Worm (Caenorhabditis elegans) whole organism, L2 larva: ENCODE data around the gene str-185.

Experiments
- C34F6.9 ChIP-seq: fragments of 150-350 bp; optimal IDR thresholded peaks from 2 replicates; lab custom pipeline; 2014; ENCODE audit warnings: missing biosample characterization, missing genetic modification characterization
- F13H6.1 ChIP-seq: sonication (generic microtip); optimal IDR thresholded peaks from 2 replicates; lab custom pipeline; 2016; ENCODE audit warnings: missing genetic modification characterization, missing compliant biosample characterization
- R02D3.7 ChIP-seq: fragments of 150-350 bp; optimal IDR thresholded peaks from 2 replicates; lab custom pipeline; 2014; ENCODE audit warnings: missing biosample characterization, missing genetic modification characterization
- Y55F3AM.14 ChIP-seq: fragments of 200-800 bp; sonication (Bioruptor generic); optimal IDR thresholded peaks from 2 replicates; lab custom pipeline; 2018; ENCODE audit warnings: mild to moderate bottlenecking, missing genetic modification characterization, missing compliant biosample characterization
- aly-2 ChIP-seq: fragments of 150-350 bp; optimal IDR thresholded peaks from 2 replicates; lab custom pipeline; 2014; ENCODE audit warnings: missing biosample characterization, missing genetic modification characterization
- ceh-16 ChIP-seq: fragments of 150-350 bp; optimal IDR thresholded peaks from 2 replicates; lab custom pipeline; 2014; ENCODE audit warnings: missing biosample characterization, missing genetic modification characterization
- ceh-82 ChIP-seq: fragments of 150-350 bp; optimal IDR thresholded peaks from 2 replicates; lab custom pipeline; 2014; ENCODE audit warnings: missing biosample characterization, missing genetic modification characterization
- crh-2 ChIP-seq: sonication (generic microtip); optimal IDR thresholded peaks from 2 replicates; lab custom pipeline; 2017; ENCODE audit warnings: missing biosample characterization, missing genetic modification characterization
- dmd-4 ChIP-seq: sonication (generic microtip); optimal IDR thresholded peaks from 2 replicates; lab custom pipeline; 2017; ENCODE audit warnings: missing biosample characterization, missing genetic modification characterization
- elt-1 ChIP-seq: fragments of 150-350 bp; optimal IDR thresholded peaks from 2 replicates; lab custom pipeline; 2014; ENCODE audit warnings: missing biosample characterization, missing genetic modification characterization
- elt-3 ChIP-seq: sonication (generic microtip); optimal IDR thresholded peaks from 2 replicates; lab custom pipeline; 2017; ENCODE audit warnings: missing biosample characterization, missing genetic modification characterization
- fos-1 ChIP-seq: fragments of 150-350 bp; optimal IDR thresholded peaks from 2 replicates; lab custom pipeline; 2014; ENCODE audit warnings: missing biosample characterization, missing genetic modification characterization
- gmeb-1 ChIP-seq: fragments of 150-350 bp; optimal IDR thresholded peaks from 2 replicates; lab custom pipeline; 2014; ENCODE audit warnings: missing biosample characterization, missing genetic modification characterization
- lin-13 ChIP-seq: fragments of 150-350 bp; optimal IDR thresholded peaks from 2 replicates; lab custom pipeline; 2014; ENCODE audit warnings: missing biosample characterization, missing genetic modification reagents, missing genetic modification characterization
- lsy-2 ChIP-seq, 2 experiments: fragments of 150-350 bp in 1 of 2; sonication (generic microtip) in 1 of 2; optimal IDR thresholded peaks; 2 replicates each; lab custom pipeline; 2014 to 2017; ENCODE audit warnings: missing biosample characterization in 2 of 2, missing genetic modification characterization in 2 of 2
- mbf-1 ChIP-seq: sonication (generic microtip); optimal IDR thresholded peaks from 2 replicates; lab custom pipeline; 2017; ENCODE audit warnings: missing biosample characterization, missing genetic modification characterization
- mdl-1 ChIP-seq, 2 experiments: fragments of 150-350 bp in 1 of 2; sonication (generic microtip) in 1 of 2; optimal IDR thresholded peaks; 2 replicates each; lab custom pipeline; 2017; ENCODE audit warnings: missing biosample characterization in 2 of 2, missing genetic modification characterization in 2 of 2
- nhr-10 ChIP-seq: sonication (generic microtip); optimal IDR thresholded peaks from 2 replicates; lab custom pipeline; 2017; ENCODE audit warnings: missing biosample characterization, missing genetic modification characterization
- nhr-11 ChIP-seq: fragments of 150-350 bp; optimal IDR thresholded peaks from 2 replicates; lab custom pipeline; 2014; ENCODE audit warnings: missing biosample characterization, missing genetic modification characterization
- nhr-129 ChIP-seq: fragments of 150-350 bp; optimal IDR thresholded peaks from 2 replicates; lab custom pipeline; 2014; ENCODE audit warnings: missing biosample characterization, missing genetic modification characterization
- nhr-21 ChIP-seq: fragments of 150-350 bp; optimal IDR thresholded peaks from 2 replicates; lab custom pipeline; 2014; ENCODE audit warnings: missing biosample characterization, missing genetic modification characterization
- nhr-237 ChIP-seq: fragments of 150-350 bp; optimal IDR thresholded peaks from 2 replicates; lab custom pipeline; 2014; ENCODE audit warnings: missing biosample characterization, missing genetic modification characterization
- nhr-25 ChIP-seq: fragments of 150-350 bp; sonication (generic microtip); optimal IDR thresholded peaks from 3 replicates; lab custom pipeline; 2014; ENCODE audit warnings: missing biosample characterization, missing genetic modification characterization
- nhr-6 ChIP-seq: fragments of 150-350 bp; optimal IDR thresholded peaks from 2 replicates; lab custom pipeline; 2014; ENCODE audit warnings: missing biosample characterization, missing genetic modification characterization
- nhr-77 ChIP-seq: fragments of 150-350 bp; optimal IDR thresholded peaks from 2 replicates; lab custom pipeline; 2014; ENCODE audit warnings: missing biosample characterization, missing genetic modification characterization
- sem-4 ChIP-seq: fragments of 150-350 bp; optimal IDR thresholded peaks from 2 replicates; lab custom pipeline; 2014; ENCODE audit warnings: missing biosample characterization, missing genetic modification reagents, missing genetic modification characterization
- sma-3 ChIP-seq: sonication (generic microtip); optimal IDR thresholded peaks from 2 replicates; lab custom pipeline; 2016; ENCODE audit warnings: missing genetic modification reagents, missing genetic modification characterization, missing compliant biosample characterization
- sma-9 ChIP-seq, 2 experiments: fragments of 150-350 bp in 1 of 2; sonication (generic microtip) in 1 of 2; optimal IDR thresholded peaks; 2 replicates each; lab custom pipeline; 2014 to 2016; ENCODE audit warnings: missing genetic modification characterization in 2 of 2, mild to moderate bottlenecking in 1 of 2, missing biosample characterization in 1 of 2, missing compliant biosample characterization in 1 of 2, missing genetic modification reagents in 1 of 2, moderate library complexity in 1 of 2
- unc-39 ChIP-seq: fragments of 150-350 bp; optimal IDR thresholded peaks from 2 replicates; lab custom pipeline; 2014; ENCODE audit warnings: missing biosample characterization, missing genetic modification characterization
- unc-55 ChIP-seq: fragments of 150-350 bp; sonication (generic microtip); optimal IDR thresholded peaks from 3 replicates; lab custom pipeline; 2014; ENCODE audit warnings: missing biosample characterization, missing genetic modification reagents, missing genetic modification characterization
- unc-62 ChIP-seq: fragments of 150-350 bp; optimal IDR thresholded peaks from 2 replicates; lab custom pipeline; 2014; ENCODE audit warnings: missing biosample characterization, missing genetic modification reagents, missing genetic modification characterization
- zag-1 ChIP-seq: fragments of 150-350 bp; optimal IDR thresholded peaks from 2 replicates; lab custom pipeline; 2014; ENCODE audit warnings: missing biosample characterization, missing genetic modification characterization
- ztf-1 ChIP-seq: fragments of 200-800 bp; sonication (Bioruptor generic); conservative IDR thresholded peaks from 2 replicates; pipeline ENCODE4 v1.3.6; 2022; ENCODE audit warnings: missing genetic modification characterization, missing compliant biosample characterization
- ztf-4 ChIP-seq: fragments of 150-350 bp; optimal IDR thresholded peaks from 2 replicates; lab custom pipeline; 2014; ENCODE audit warnings: missing biosample characterization, missing genetic modification characterization

Gene str-185

ce11 chrIV:4406054-4406539, 23.7 kb downstream of the str-185 start (continued):
- TF ChIP-seq C34F6.9 (tag; lab: Kevin White, UChicago) (peak; percentile 76), nhr-129 (tag; lab: Kevin White, UChicago) (peak; percentile 85), unc-39 (tag; lab: Kevin White, UChicago) (no peak), dmd-4 (no peak), R02D3.7 (tag; lab: Kevin White, UChicago) (no peak), nhr-10 (tag; lab: Kevin White, UChicago) (no peak), unc-55 (peak; percentile 89), ztf-1 (GFP tag; lab: Robert Waterston, UW) (no peak), elt-1 (tag; lab: Kevin White, UChicago) (no peak), nhr-237 (tag; lab: Kevin White, UChicago) (no peak), mdl-1 (tag; optimal IDR thresholded peaks at IDR 0.05; lab: Kevin White, UChicago) (no peak), elt-3 (tag; lab: Kevin White, UChicago) (no peak), sem-4 (tag; lab: Kevin White, UChicago) (no peak), gmeb-1 (tag; lab: Kevin White, UChicago) (peak; percentile 19), crh-2 (peak; percentile 21), mbf-1 (no peak), nhr-6 (peak; percentile 38), sma-9 (GFP tag; optimal IDR thresholded peaks at IDR 0.05; lab: Kevin White, UChicago) (peak; percentile 63), sma-9 (tag; optimal IDR thresholded peaks at IDR 0.05; lab: Kevin White, UChicago) (no peak), ceh-82 (tag; lab: Kevin White, UChicago) (no peak), sma-3 (GFP tag; lab: Kevin White, UChicago) (peak; percentile 63)

DNA sequence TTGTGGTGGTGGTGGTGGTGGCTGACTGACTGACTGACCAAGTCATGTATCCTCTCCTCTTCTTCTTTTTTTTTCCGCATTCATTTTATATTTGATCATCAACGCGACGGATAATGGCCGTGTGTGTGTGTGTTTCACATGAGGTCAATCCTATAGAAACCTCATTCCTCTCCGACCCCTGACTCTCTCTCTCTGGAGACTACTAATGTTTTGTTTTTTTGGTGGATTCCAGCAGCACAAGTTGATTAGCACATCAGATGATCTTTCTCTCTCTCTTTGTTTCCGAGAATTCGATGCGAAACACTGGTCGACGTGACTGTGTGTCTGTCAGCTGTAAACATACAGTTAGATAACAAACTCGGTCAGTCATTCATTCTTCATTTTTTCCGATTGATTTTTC, 24.7 kb downstream of the str-185 start, which contains the start of gene Y24D9A.7:
Y24D9A.7 (minus strand) TSS at position 46 of the 400 bp plus-strand sequence.
- peak; percentile 29 for TF ChIP-seq nhr-21 (tag; lab: Kevin White, UChicago)
- peak; percentile 17 for TF ChIP-seq gmeb-1 (tag; lab: Kevin White, UChicago)
- TF ChIP-seq nhr-129 (tag; lab: Kevin White, UChicago), result peak; percentile 74
- peak; percentile 3 for TF ChIP-seq ztf-4 (tag; lab: Kevin White, UChicago)
- 0 out of 2 replicates have a peak, but pooled peaks have one; percentile 67 for TF ChIP-seq ztf-1 (GFP tag; lab: Robert Waterston, UW)
- TF ChIP-seq sma-3 (GFP tag; lab: Kevin White, UChicago), result no peak
- TF ChIP-seq fos-1 (tag; lab: Kevin White, UChicago), result peak; percentile 48
- peak; percentile 55 for TF ChIP-seq crh-2
- peak; percentile 13 for TF ChIP-seq F13H6.1 (tag; lab: Kevin White, UChicago)
- TF ChIP-seq lsy-2 (tag; optimal IDR thresholded peaks at IDR 0.05; lab: Kevin White, UChicago), result peak in 1 of 2 experiments; percentile 8
- no peak for TF ChIP-seq nhr-77
- no peak for TF ChIP-seq ceh-16 (tag; lab: Kevin White, UChicago)
- TF ChIP-seq sma-9 (GFP tag; optimal IDR thresholded peaks at IDR 0.05; lab: Kevin White, UChicago), result peak; percentile 52
- no peak for TF ChIP-seq sma-9 (tag; optimal IDR thresholded peaks at IDR 0.05; lab: Kevin White, UChicago)

ce11 chrIV:4403870-4404269, 25.9 kb downstream of the str-185 start:
- TF ChIP-seq nhr-129 (tag; lab: Kevin White, UChicago), result peak; percentile 16
- peak; percentile 36 for TF ChIP-seq C34F6.9 (tag; lab: Kevin White, UChicago)
- no peak for TF ChIP-seq ceh-16 (tag; lab: Kevin White, UChicago)
- TF ChIP-seq, all 48 proteins: peak for 2

- TF ChIP-seq ztf-4 (tag; lab: Kevin White, UChicago) (peak; percentile 24), elt-3 (tag; lab: Kevin White, UChicago) (no peak), ceh-82 (tag; lab: Kevin White, UChicago) (no peak), nhr-25 (tag; lab: Kevin White, UChicago) (peak; percentile 77), nhr-11 (tag; lab: Kevin White, UChicago) (no peak), lsy-2 (tag; optimal IDR thresholded peaks at IDR 0.05; lab: Kevin White, UChicago) (peak in 1 of 2 experiments; percentile 47), crh-2 (peak; percentile 23), C34F6.9 (tag; lab: Kevin White, UChicago) (peak; percentile 20), gmeb-1 (tag; lab: Kevin White, UChicago) (peak; percentile 39), sem-4 (tag; lab: Kevin White, UChicago) (no peak), aly-2 (no peak), Y55F3AM.14 (GFP tag; lab: Kevin White, UChicago) (no peak), ceh-16 (tag; lab: Kevin White, UChicago) (peak; percentile 83), unc-55 (no peak), sma-3 (GFP tag; lab: Kevin White, UChicago) (peak; percentile 84), sma-9 (GFP tag; optimal IDR thresholded peaks at IDR 0.05; lab: Kevin White, UChicago) (peak; percentile 75), sma-9 (tag; optimal IDR thresholded peaks at IDR 0.05; lab: Kevin White, UChicago) (no peak), lin-13 (GFP tag; lab: Kevin White, UChicago) (no peak), dmd-4 (no peak), unc-62 (GFP tag; lab: Kevin White, UChicago) (no peak), nhr-129 (tag; lab: Kevin White, UChicago) (peak; percentile 71), nhr-6 (peak; percentile 9), zag-1 (no peak), elt-1 (tag; lab: Kevin White, UChicago) (no peak), nhr-21 (tag; lab: Kevin White, UChicago) (peak; percentile 77)
- TF ChIP-seq, all 48 proteins: peak for 12
These were observed 27.4 kb downstream of the str-185 start for ce11 chrIV:4402413-4402812.
